Worm (Caenorhabditis elegans) whole organism, L1 larva: ENCODE data around the gene acr-2.

Source experiments
- F16B12.6 ChIP-seq: fragments of 150-350 bp; optimal IDR thresholded peaks from 2 replicates; lab custom pipeline; 2014; ENCODE audit warnings: missing biosample characterization, missing genetic modification characterization
- ama-1 ChIP-seq: fragments of 150-350 bp; optimal IDR thresholded peaks from 2 replicates; lab custom pipeline; 2014
- ceh-82 ChIP-seq, 3 experiments: fragments of 150-350 bp in 1 of 3; sonication (generic microtip) in 2 of 3; optimal IDR thresholded peaks; 2 replicates each; lab custom pipeline; 2014 to 2017; ENCODE audit warnings: missing biosample characterization in 3 of 3, missing genetic modification characterization in 3 of 3
- ceh-90 ChIP-seq: sonication (generic microtip); optimal IDR thresholded peaks from 2 replicates; lab custom pipeline; 2016; ENCODE audit warnings: missing genetic modification characterization, missing compliant biosample characterization
- dsc-1 ChIP-seq: sonication (generic microtip); optimal IDR thresholded peaks from 2 replicates; lab custom pipeline; 2016; ENCODE audit warnings: mild to moderate bottlenecking, missing genetic modification characterization, missing compliant biosample characterization
- fkh-8 ChIP-seq: sonication (generic microtip); optimal IDR thresholded peaks from 2 replicates; lab custom pipeline; 2016; ENCODE audit warnings: mild to moderate bottlenecking, missing genetic modification characterization, missing compliant biosample characterization
- lsy-2 ChIP-seq, 2 experiments: fragments of 150-350 bp; optimal IDR thresholded peaks; 2 replicates each; lab custom pipeline; 2014; ENCODE audit warnings: missing biosample characterization in 2 of 2, missing genetic modification characterization in 2 of 2
- nhr-11 ChIP-seq: fragments of 150-350 bp; optimal IDR thresholded peaks from 2 replicates; lab custom pipeline; 2014; ENCODE audit warnings: missing biosample characterization, missing genetic modification characterization
- nhr-28 ChIP-seq: fragments of 150-350 bp; optimal IDR thresholded peaks from 2 replicates; lab custom pipeline; 2014; ENCODE audit warnings: missing biosample characterization, missing genetic modification characterization
- pqm-1 ChIP-seq: sonication (generic microtip); optimal IDR thresholded peaks from 3 replicates; lab custom pipeline; 2017; ENCODE audit warnings: missing biosample characterization, missing genetic modification characterization
- unc-62 ChIP-seq: fragments of 150-350 bp; optimal IDR thresholded peaks from 2 replicates; lab custom pipeline; 2014; ENCODE audit warnings: missing biosample characterization, missing genetic modification reagents, missing genetic modification characterization
- unc-98 ChIP-seq: fragments of 200-800 bp; sonication (Bioruptor generic); IDR thresholded peaks from 2 replicates; pipeline ENCODE4 v1.3.6; 2022; ENCODE audit warnings: missing genetic modification characterization, missing compliant biosample characterization

ce11 chrX:6693331-6693730, 9.0 kb upstream of the acr-2 start, which contains the start of gene F38B6.3:
- TF ChIP-seq ceh-90 (tag; lab: Kevin White, UChicago), result no peak
- TF ChIP-seq ama-1 (lab: Kevin White, UChicago), result no peak
- no peak for TF ChIP-seq fkh-8 (tag; lab: Kevin White, UChicago)
- no peak for TF ChIP-seq lsy-2 (tag; optimal IDR thresholded peaks at IDR 0.05; lab: Kevin White, UChicago)
- TF ChIP-seq unc-62 (GFP tag; lab: Kevin White, UChicago), result no peak
- TF ChIP-seq unc-98 (GFP tag; lab: Robert Waterston, UW), result no peak
- TF ChIP-seq nhr-28, result no peak
- TF ChIP-seq F16B12.6 (tag; lab: Kevin White, UChicago), result no peak
- no peak for TF ChIP-seq nhr-11
- TF ChIP-seq dsc-1, result no peak
- TF ChIP-seq pqm-1, result no peak
- no peak for TF ChIP-seq ceh-82 (tag; optimal IDR thresholded peaks at IDR 0.05; lab: Kevin White, UChicago)
